Fruit fly (Drosophila melanogaster): Measurements from ENCODE around the gene Septin2.

The Septin2 gene

dm6 chr3R:20556281-20557113 is 31.7 kb downstream of the Septin2 start (continued):
- TF ChIP-seq CG2120 (GFP tag; optimal IDR thresholded peaks at IDR 0.05) (peak; percentile 85), fd96Cb (tag; optimal IDR thresholded peaks at IDR 0.05) (peak; percentile 11), Ets65A (GFP tag) (peak; percentile 33), Camta (GFP tag; optimal IDR thresholded peaks at IDR 0.05) (no peak), CG12391 (tag; optimal IDR thresholded peaks at IDR 0.05) (peak; percentile 54), mam (GFP tag; optimal IDR thresholded peaks at IDR 0.05) (peak; percentile 65), salm (tag; optimal IDR thresholded peaks at IDR 0.05) (no peak), Rx (GFP tag; IDR thresholded peaks at IDR 0.05) (no peak), Abd-B (GFP tag; optimal IDR thresholded peaks at IDR 0.05) (peak; percentile 52), CG3847 (GFP tag; IDR thresholded peaks at IDR 0.05) (peak; percentile 63), CG7271 (tag; optimal IDR thresholded peaks at IDR 0.05) (no peak), slp2 (GFP tag; optimal IDR thresholded peaks at IDR 0.05) (peak; percentile 1), gem (tag; optimal IDR thresholded peaks at IDR 0.05) (peak; percentile 77), pita (GFP tag; optimal IDR thresholded peaks at IDR 0.05) (no peak), Eip74EF (GFP tag; optimal IDR thresholded peaks at IDR 0.05) (no peak), CG12942 (GFP tag; optimal IDR thresholded peaks at IDR 0.05) (peak; percentile 33), phol (tag; optimal IDR thresholded peaks at IDR 0.05) (peak; percentile 60), HLH4C (GFP tag; IDR thresholded peaks at IDR 0.05; ENCODE audit: partially characterized antibody) (no peak), gce (GFP tag; IDR thresholded peaks at IDR 0.05) (0 out of 3 replicates have a peak, but pooled peaks have one; percentile 24), Bgb (GFP tag; IDR thresholded peaks at IDR 0.05; ENCODE audit: partially characterized antibody) (no peak), Xbp1 (GFP tag; optimal IDR thresholded peaks at IDR 0.05) (peak; percentile 70), CG1024 (GFP tag; IDR thresholded peaks at IDR 0.05) (peak; percentile 11; the same call in 1 of the 2 replicates), Dbx (GFP tag; IDR thresholded peaks at IDR 0.05) (peak; percentile 83), Xrp1 (GFP tag; IDR thresholded peaks at IDR 0.05) (peak; percentile 45), hkb (optimal IDR thresholded peaks at IDR 0.05) (no peak), hkb (GFP tag; IDR thresholded peaks at IDR 0.05) (peak; percentile 75), Bdp1 (GFP tag; optimal IDR thresholded peaks at IDR 0.05) (peak; percentile 29), rib (GFP tag; IDR thresholded peaks at IDR 0.05) (peak; percentile 73), B-H1 (GFP tag; IDR thresholded peaks at IDR 0.05) (0 out of 3 replicates have a peak, but pooled peaks have one; percentile 35), HLHmδ (GFP tag; optimal IDR thresholded peaks at IDR 0.05) (no peak), Mrtf (GFP tag; IDR thresholded peaks at IDR 0.05) (peak; percentile 73; the same call in 2 of the 3 replicates), H15 (GFP tag; IDR thresholded peaks at IDR 0.05) (peak; percentile 83), CG3838 (GFP tag; optimal IDR thresholded peaks at IDR 0.05) (no peak), CG8478 (optimal IDR thresholded peaks at IDR 0.05) (no peak), H2.0 (GFP tag; IDR thresholded peaks at IDR 0.05) (peak; percentile 64), Oaz (GFP tag; IDR thresholded peaks at IDR 0.05) (peak; percentile 39; the same call in 1 of the 2 replicates), pzg (GFP tag; optimal IDR thresholded peaks at IDR 0.05) (no peak), az2 (GFP tag; optimal IDR thresholded peaks at IDR 0.05) (peak; percentile 38), jing (GFP tag; optimal IDR thresholded peaks at IDR 0.05) (peak; percentile 4), Ssrp (tag; optimal IDR thresholded peaks at IDR 0.05) (peak; percentile 55), CG3281 (GFP tag; optimal IDR thresholded peaks at IDR 0.05) (peak; percentile 81), CG8765 (GFP tag; IDR thresholded peaks at IDR 0.05) (peak; percentile 50; the same call in 1 of the 2 replicates), ind (GFP tag; optimal IDR thresholded peaks at IDR 0.05) (peak; percentile 65), CG5953 (GFP tag; IDR thresholded peaks at IDR 0.05) (0 out of 2 replicates have a peak, but pooled peaks have one; percentile 34), CG3407 (GFP tag; optimal IDR thresholded peaks at IDR 0.05) (no peak), CG10366 (GFP tag; IDR thresholded peaks at IDR 0.05) (peak; percentile 69), CG8924 (tag; optimal IDR thresholded peaks at IDR 0.05) (peak; percentile 74), CG18262 (tag; optimal IDR thresholded peaks at IDR 0.05) (peak; percentile 52), sens-2 (GFP tag; IDR thresholded peaks at IDR 0.05) (no peak), CG42726 (GFP tag; IDR thresholded peaks at IDR 0.05; ENCODE audit: partially characterized antibody) (no peak)
